Fruit fly (Drosophila melanogaster) whole organism, embryonic: Measurements from ENCODE around the gene CG43131.
A peak's percentile ranks its signal among the peaks of the same experiment; 100 is the strongest.

Experiments
- Atf-2 ChIP-seq: fragments of 200-800 bp; sonication (Bioruptor generic); optimal IDR thresholded peaks from 2 replicates; lab custom pipeline; 2016; ENCODE audit warnings: missing biosample characterization, missing genetic modification characterization
- CG10462 ChIP-seq: fragments of 200-800 bp; sonication (Bioruptor generic); optimal IDR thresholded peaks from 2 replicates; lab custom pipeline; 2016; ENCODE audit warnings: missing biosample characterization, missing genetic modification characterization
- CG11085 ChIP-seq: fragments of 200-800 bp; sonication (Bioruptor generic); IDR thresholded peaks from 2 replicates; pipeline ENCODE4 v1.3.6; 2022; ENCODE audit warnings: missing biosample characterization, missing genetic modification characterization
- CG11398 ChIP-seq: fragments of 200-800 bp; sonication (Bioruptor generic); optimal IDR thresholded peaks from 2 replicates; lab custom pipeline; 2016; ENCODE audit warnings: missing biosample characterization, missing genetic modification characterization
- CG13894 ChIP-seq: fragments of 200-800 bp; sonication (Bioruptor generic); optimal IDR thresholded peaks from 3 replicates; lab custom pipeline; 2018; ENCODE audit warnings: missing biosample characterization, mild to moderate bottlenecking, missing genetic modification characterization, moderate library complexity
- CG14014 ChIP-seq: fragments of 200-800 bp; sonication (Bioruptor generic); IDR thresholded peaks from 2 replicates; pipeline ENCODE4 v1.3.6; 2022; ENCODE audit warnings: missing biosample characterization, missing genetic modification characterization
- CG14965 ChIP-seq: fragments of 200-800 bp; sonication (Bioruptor generic); optimal IDR thresholded peaks from 2 replicates; lab custom pipeline; 2016; ENCODE audit warnings: missing biosample characterization, missing genetic modification characterization, borderline replicate concordance
- CG15073 ChIP-seq: fragments of 200-800 bp; sonication (Bioruptor generic); optimal IDR thresholded peaks from 2 replicates; lab custom pipeline; 2016; ENCODE audit warnings: missing biosample characterization, missing genetic modification characterization
- CG1602 ChIP-seq: fragments of 200-800 bp; sonication (Bioruptor generic); optimal IDR thresholded peaks from 3 replicates; lab custom pipeline; 2016; ENCODE audit warnings: missing biosample characterization, missing genetic modification characterization
- CG16813 ChIP-seq: fragments of 200-800 bp; sonication (Bioruptor generic); IDR thresholded peaks from 3 replicates; pipeline ENCODE4 v1.3.6; 2022; ENCODE audit warnings: missing biosample characterization, missing genetic modification characterization; ENCODE audit not compliant: partially characterized antibody
- CG17359 ChIP-seq: fragments of 200-800 bp; sonication (Bioruptor generic); optimal IDR thresholded peaks from 3 replicates; lab custom pipeline; 2018; ENCODE audit warnings: missing biosample characterization, mild to moderate bottlenecking, missing genetic modification characterization, moderate library complexity
- CG17612 ChIP-seq: fragments of 200-800 bp; sonication (Bioruptor generic); IDR thresholded peaks from 2 replicates; pipeline ENCODE4 v1.3.6; 2022; ENCODE audit warnings: missing biosample characterization, missing genetic modification characterization
- CG17802 ChIP-seq: fragments of 200-800 bp; sonication (Bioruptor generic); optimal IDR thresholded peaks from 2 replicates; lab custom pipeline; 2018; ENCODE audit warnings: missing biosample characterization, mild to moderate bottlenecking, missing genetic modification characterization, moderate library complexity
- CG17829 ChIP-seq: fragments of 200-800 bp; optimal IDR thresholded peaks from 2 replicates; lab custom pipeline; 2019; ENCODE audit warnings: missing biosample characterization, mild to moderate bottlenecking, missing genetic modification characterization, moderate library complexity
- CG2116 ChIP-seq: fragments of 200-800 bp; sonication (Bioruptor generic); optimal IDR thresholded peaks from 3 replicates; lab custom pipeline; 2018; ENCODE audit warnings: missing biosample characterization, mild to moderate bottlenecking, missing genetic modification characterization
- CG31365 ChIP-seq: fragments of 200-800 bp; sonication (Bioruptor generic); optimal IDR thresholded peaks from 2 replicates; lab custom pipeline; 2018; ENCODE audit warnings: missing biosample characterization, mild to moderate bottlenecking, missing genetic modification characterization
- CG3838 ChIP-seq: fragments of 200-800 bp; sonication (Bioruptor generic); optimal IDR thresholded peaks from 3 replicates; lab custom pipeline; 2016; ENCODE audit warnings: missing biosample characterization, missing genetic modification characterization
- CG7372 ChIP-seq: fragments of 200-800 bp; sonication (Bioruptor generic); IDR thresholded peaks from 2 replicates; pipeline ENCODE4 v1.3.6; 2022; ENCODE audit warnings: missing biosample characterization, missing genetic modification characterization
- CG7928 ChIP-seq: fragments of 200-800 bp; sonication (Bioruptor generic); optimal IDR thresholded peaks from 2 replicates; lab custom pipeline; 2017; ENCODE audit warnings: missing biosample characterization, mild to moderate bottlenecking, missing genetic modification characterization
- Dbx ChIP-seq: fragments of 200-800 bp; sonication (Bioruptor generic); IDR thresholded peaks from 3 replicates; pipeline ENCODE4 v1.3.6; 2022; ENCODE audit warnings: missing biosample characterization, missing genetic modification characterization
- Doc2 ChIP-seq: fragments of 200-800 bp; sonication (Bioruptor generic); IDR thresholded peaks from 2 replicates; pipeline ENCODE4 v1.3.6; 2022; ENCODE audit warnings: missing biosample characterization, missing genetic modification characterization
- E2f1 ChIP-seq: fragments of 200-800 bp; sonication (Bioruptor generic); IDR thresholded peaks from 2 replicates; pipeline ENCODE4 v1.3.6; 2022; ENCODE audit warnings: missing biosample characterization, missing genetic modification characterization
- ERR ChIP-seq: fragments of 200-800 bp; sonication (Bioruptor generic); optimal IDR thresholded peaks from 2 replicates; lab custom pipeline; 2016; ENCODE audit warnings: missing biosample characterization, missing genetic modification characterization
- H15 ChIP-seq: fragments of 200-800 bp; sonication (Bioruptor generic); IDR thresholded peaks from 3 replicates; pipeline ENCODE4 v1.3.6; 2022; ENCODE audit warnings: missing biosample characterization, missing genetic modification characterization
- Jarid2 ChIP-seq: fragments of 200-800 bp; sonication (Bioruptor generic); optimal IDR thresholded peaks from 3 replicates; lab custom pipeline; 2017; ENCODE audit warnings: mild to moderate bottlenecking, missing biosample characterization, missing genetic modification reagents, missing genetic modification characterization
- Myb ChIP-seq: fragments of 200-800 bp; sonication (Bioruptor generic); optimal IDR thresholded peaks from 2 replicates; lab custom pipeline; 2016; ENCODE audit warnings: missing biosample characterization, missing genetic modification characterization
- Nf-YB ChIP-seq: fragments of 200-800 bp; sonication (Bioruptor generic); optimal IDR thresholded peaks from 3 replicates; lab custom pipeline; 2019; ENCODE audit warnings: missing biosample characterization, mild to moderate bottlenecking, missing genetic modification characterization, moderate library complexity
- Opbp ChIP-seq: fragments of 200-800 bp; sonication (Bioruptor generic); IDR thresholded peaks from 3 replicates; pipeline ENCODE4 v1.3.6; 2022; ENCODE audit warnings: missing biosample characterization, missing genetic modification characterization; ENCODE audit not compliant: partially characterized antibody
- Taf1 ChIP-seq: fragments of 200-800 bp; sonication (Bioruptor generic); IDR thresholded peaks from 2 replicates; pipeline ENCODE4 v1.3.6; 2022; ENCODE audit warnings: missing biosample characterization, missing genetic modification characterization
- ab ChIP-seq: fragments of 200-800 bp; sonication (Bioruptor generic); optimal IDR thresholded peaks from 2 replicates; lab custom pipeline; 2016; ENCODE audit warnings: missing biosample characterization, missing genetic modification characterization
- bigmax ChIP-seq: fragments of 200-800 bp; sonication (Bioruptor generic); optimal IDR thresholded peaks from 2 replicates; lab custom pipeline; 2018; ENCODE audit warnings: missing biosample characterization, mild to moderate bottlenecking, missing genetic modification characterization
- crc ChIP-seq: fragments of 200-800 bp; sonication (Bioruptor generic); optimal IDR thresholded peaks from 2 replicates; lab custom pipeline; 2016; ENCODE audit warnings: missing biosample characterization, missing genetic modification characterization
- crol ChIP-seq: fragments of 200-800 bp; sonication (Bioruptor generic); IDR thresholded peaks from 2 replicates; pipeline ENCODE4 v1.3.6; 2022; ENCODE audit warnings: missing biosample characterization, missing genetic modification characterization
- da ChIP-seq: fragments of 200-800 bp; sonication (Bioruptor generic); optimal IDR thresholded peaks from 2 replicates; lab custom pipeline; 2016; ENCODE audit warnings: missing biosample characterization, missing genetic modification characterization
- dm ChIP-seq: fragments of 200-800 bp; sonication (Bioruptor generic); optimal IDR thresholded peaks from 3 replicates; lab custom pipeline; 2016; ENCODE audit warnings: missing biosample characterization, missing genetic modification characterization
- ewg ChIP-seq: fragments of 200-800 bp; sonication (Bioruptor generic); optimal IDR thresholded peaks from 3 replicates; lab custom pipeline; 2017; ENCODE audit warnings: mild to moderate bottlenecking, missing biosample characterization, missing genetic modification reagents, missing genetic modification characterization
- exex ChIP-seq: fragments of 200-800 bp; sonication (Bioruptor generic); optimal IDR thresholded peaks from 4 replicates; lab custom pipeline; 2018; ENCODE audit warnings: missing biosample characterization, mild to moderate bottlenecking, missing genetic modification characterization, moderate library complexity
- fd96Cb ChIP-seq: fragments of 200-800 bp; sonication (Bioruptor generic); optimal IDR thresholded peaks from 2 replicates; lab custom pipeline; 2018; ENCODE audit warnings: missing biosample characterization, mild to moderate bottlenecking, missing genetic modification characterization, moderate library complexity
- hbn ChIP-seq: fragments of 200-800 bp; sonication (Bioruptor generic); IDR thresholded peaks from 2 replicates; pipeline ENCODE4 v1.3.6; 2022; ENCODE audit warnings: missing biosample characterization, missing genetic modification characterization; ENCODE audit not compliant: partially characterized antibody
- klu ChIP-seq: fragments of 200-800 bp; sonication (Bioruptor generic); IDR thresholded peaks from 2 replicates; pipeline ENCODE4 v1.3.6; 2022; ENCODE audit warnings: missing biosample characterization, missing genetic modification characterization
- mld ChIP-seq: fragments of 200-800 bp; sonication (Bioruptor generic); IDR thresholded peaks from 3 replicates; pipeline ENCODE4 v1.3.6; 2022; ENCODE audit warnings: missing biosample characterization, missing genetic modification characterization; ENCODE audit not compliant: partially characterized antibody
- odd ChIP-seq: fragments of 200-800 bp; sonication (Bioruptor generic); optimal IDR thresholded peaks from 2 replicates; lab custom pipeline; 2017; ENCODE audit warnings: missing biosample characterization, mild to moderate bottlenecking, missing genetic modification characterization
- sisA ChIP-seq: fragments of 200-800 bp; sonication (Bioruptor generic); IDR thresholded peaks from 2 replicates; pipeline ENCODE4 v1.3.6; 2022; ENCODE audit warnings: missing biosample characterization, missing genetic modification characterization
- slp2 ChIP-seq: fragments of 200-800 bp; sonication (Bioruptor generic); optimal IDR thresholded peaks from 2 replicates; lab custom pipeline; 2016; ENCODE audit warnings: missing biosample characterization, missing genetic modification characterization
- tgo ChIP-seq: fragments of 200-800 bp; sonication (Bioruptor generic); IDR thresholded peaks from 3 replicates; pipeline ENCODE4 v1.3.6; 2022; ENCODE audit warnings: missing biosample characterization, missing genetic modification characterization

Gene CG43131

DNA sequence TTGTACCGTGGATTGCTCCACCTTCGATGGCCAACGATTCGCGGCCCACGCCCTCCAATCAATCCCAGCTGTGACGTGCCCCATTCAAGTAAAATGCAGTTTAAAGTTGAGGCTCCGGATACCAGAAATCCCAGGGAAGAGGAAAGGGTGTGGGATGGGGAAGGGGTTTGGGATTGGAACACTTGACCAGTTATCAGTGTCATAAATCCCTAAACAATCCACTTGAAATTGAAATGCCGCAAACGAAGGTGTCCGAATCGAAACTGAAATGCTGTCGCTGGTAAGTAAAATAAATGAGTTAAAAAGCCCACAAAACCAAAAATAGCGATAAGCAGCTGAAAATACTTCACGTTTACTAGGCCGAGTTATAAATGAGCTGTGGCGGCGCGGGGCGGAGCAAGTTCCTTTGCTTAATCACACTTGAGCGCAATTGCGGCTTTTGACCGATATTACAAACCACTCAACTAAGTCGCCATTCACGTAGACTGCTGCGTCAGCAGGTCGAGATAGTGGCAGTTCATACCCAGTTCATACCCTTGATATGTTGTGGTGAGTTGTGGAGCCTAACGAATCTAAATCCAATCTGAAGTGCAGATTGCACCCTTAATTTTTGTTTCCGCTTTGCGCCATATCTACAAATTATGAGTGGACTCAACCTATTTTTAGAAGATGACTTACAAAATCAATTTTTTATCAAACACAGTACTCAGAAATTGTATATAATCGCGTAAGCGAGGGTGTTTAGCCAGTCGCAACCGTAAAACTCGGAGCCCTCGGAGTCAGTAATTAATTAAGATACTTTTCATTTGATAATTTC, 44.2 kb downstream of the CG43131 start (continued):
- TF ChIP-seq Opbp (GFP tag; lab: Robert Waterston, UW) (no peak), CG11398 (GFP tag; lab: Kevin White, UChicago) (no peak), exex (tag; lab: Kevin White, UChicago) (peak; percentile 90), CG17359 (tag; lab: Kevin White, UChicago) (peak; percentile 3), hbn (GFP tag; lab: Robert Waterston, UW) (no peak), ewg (GFP tag; lab: Kevin White, UChicago) (peak; percentile 7), Dbx (no peak), CG1602 (GFP tag; lab: Kevin White, UChicago) (no peak), fd96Cb (tag; lab: Kevin White, UChicago) (no peak), crc (GFP tag; lab: Kevin White, UChicago) (no peak), CG3838 (GFP tag; lab: Kevin White, UChicago) (no peak), CG17829 (peak; percentile 15), CG14965 (GFP tag; lab: Kevin White, UChicago) (no peak), dm (GFP tag; lab: Kevin White, UChicago) (no peak), CG7928 (no peak), CG15073 (no peak), bigmax (no peak), CG31365 (tag; lab: Kevin White, UChicago) (no peak), CG16813 (no peak), CG10462 (GFP tag; lab: Kevin White, UChicago) (no peak), E2f1 (GFP tag; lab: Robert Waterston, UW) (peak; percentile 36; the same call in 1 of the 2 replicates), Atf-2 (GFP tag; lab: Kevin White, UChicago) (peak; percentile 7), klu (GFP tag; lab: Robert Waterston, UW) (no peak), sisA (GFP tag; lab: Robert Waterston, UW) (no peak), odd (no peak), CG17612 (GFP tag; lab: Robert Waterston, UW) (no peak), tgo (GFP tag; lab: Robert Waterston, UW) (no peak), ERR (no peak), Jarid2 (GFP tag; lab: Kevin White, UChicago) (no peak), Nf-YB (GFP tag; lab: Kevin White, UChicago) (no peak), CG17802 (no peak), CG7372 (GFP tag; lab: Robert Waterston, UW) (no peak), Taf1 (GFP tag; lab: Robert Waterston, UW) (no peak), Myb (GFP tag; lab: Kevin White, UChicago) (peak; percentile 40), CG11085 (GFP tag; lab: Robert Waterston, UW) (no peak), da (GFP tag; lab: Kevin White, UChicago) (no peak), ab (no peak), CG2116 (no peak), Doc2 (GFP tag; lab: Robert Waterston, UW) (no peak), CG14014 (GFP tag; lab: Robert Waterston, UW) (no peak), CG13894 (tag; lab: Kevin White, UChicago) (no peak), H15 (no peak), slp2 (GFP tag; lab: Kevin White, UChicago) (peak; percentile 34), mld (no peak), crol (GFP tag; lab: Robert Waterston, UW) (peak; percentile 67; the same call in 1 of the 2 replicates)
